Worm (Caenorhabditis elegans) whole organism, young adult: Measurements from ENCODE around the gene snap-1.

Experiments used
- B0035.1 ChIP-seq: sonication (generic microtip); optimal IDR thresholded peaks from 2 replicates; lab custom pipeline; 2016; ENCODE audit warnings: missing genetic modification characterization, mild to moderate bottlenecking, missing compliant biosample characterization, missing genotype, missing genetic modification reagents
- B0336.3 ChIP-seq: fragments of 200-800 bp; sonication (Bioruptor generic); IDR thresholded peaks from 2 replicates; pipeline ENCODE4 v1.3.6; 2022; ENCODE audit warnings: missing genetic modification characterization, missing compliant biosample characterization
- C06A6.2 ChIP-seq: fragments of 200-800 bp; sonication (Bioruptor generic); conservative IDR thresholded peaks from 2 replicates; pipeline ENCODE4 v1.3.6; 2022; ENCODE audit warnings: missing genetic modification characterization, missing compliant biosample characterization
- F10E7.11 ChIP-seq: sonication (generic microtip); optimal IDR thresholded peaks from 2 replicates; lab custom pipeline; 2017; ENCODE audit warnings: mild to moderate bottlenecking, missing genetic modification characterization, moderate library complexity, missing compliant biosample characterization
- F23B12.7 ChIP-seq: sonication (generic microtip); optimal IDR thresholded peaks from 2 replicates; lab custom pipeline; 2017; ENCODE audit warnings: missing genetic modification characterization, mild to moderate bottlenecking, missing compliant biosample characterization, antibody characterized with exemption, moderate library complexity; ENCODE audit not compliant: insufficient read depth
- T07F8.4 ChIP-seq: sonication (generic microtip); optimal IDR thresholded peaks from 2 replicates; lab custom pipeline; 2016; ENCODE audit warnings: mild to moderate bottlenecking, missing genetic modification characterization, moderate library complexity, missing compliant biosample characterization
- Y79H2A.3 ChIP-seq: fragments of 200-800 bp; sonication (Bioruptor generic); conservative IDR thresholded peaks from 2 replicates; pipeline ENCODE4 v1.3.6; 2022; ENCODE audit warnings: missing genetic modification reagents, missing genetic modification characterization, missing compliant biosample characterization
- aptf-2 ChIP-seq: fragments of 200-800 bp; sonication (Bioruptor generic); conservative IDR thresholded peaks from 2 replicates; pipeline ENCODE4 v1.3.6; 2022; ENCODE audit warnings: missing genetic modification reagents, missing genetic modification characterization, missing compliant biosample characterization
- aptf-3 ChIP-seq: fragments of 200-800 bp; sonication (Bioruptor generic); IDR thresholded peaks from 2 replicates; pipeline ENCODE4 v1.3.6; 2022; ENCODE audit warnings: missing genetic modification characterization, missing compliant biosample characterization
- athp-1 ChIP-seq: sonication (generic microtip); optimal IDR thresholded peaks from 2 replicates; lab custom pipeline; 2017; ENCODE audit warnings: mild to moderate bottlenecking, missing genetic modification characterization, missing compliant biosample characterization
- attf-3 ChIP-seq: fragments of 200-800 bp; sonication (Bioruptor generic); conservative IDR thresholded peaks from 2 replicates; pipeline ENCODE4 v1.3.6; 2022; ENCODE audit warnings: missing genetic modification reagents, missing genetic modification characterization, missing compliant biosample characterization
- ccch-3 ChIP-seq: fragments of 200-800 bp; sonication (Bioruptor generic); optimal IDR thresholded peaks from 2 replicates; lab custom pipeline; 2018; ENCODE audit warnings: mild to moderate bottlenecking, missing genetic modification characterization, missing compliant biosample characterization
- cebp-2 ChIP-seq: fragments of 200-800 bp; sonication (Bioruptor generic); IDR thresholded peaks from 2 replicates; pipeline ENCODE4 v1.3.6; 2022; ENCODE audit warnings: missing genetic modification characterization, missing compliant biosample characterization
- ceh-100 ChIP-seq: fragments of 200-800 bp; sonication (Bioruptor generic); IDR thresholded peaks from 2 replicates; pipeline ENCODE4 v1.3.6; 2022; ENCODE audit warnings: missing genetic modification reagents, missing genetic modification characterization, missing compliant biosample characterization
- ceh-40 ChIP-seq: fragments of 200-800 bp; sonication (Bioruptor generic); IDR thresholded peaks from 2 replicates; pipeline ENCODE4 v1.3.6; 2022; ENCODE audit warnings: missing genetic modification characterization, missing compliant biosample characterization
- ceh-58 ChIP-seq: fragments of 200-800 bp; sonication (Bioruptor generic); IDR thresholded peaks from 2 replicates; pipeline ENCODE4 v1.3.6; 2022; ENCODE audit warnings: missing genetic modification characterization, missing compliant biosample characterization
- ceh-91 ChIP-seq: fragments of 200-800 bp; sonication (Bioruptor generic); IDR thresholded peaks from 2 replicates; pipeline ENCODE4 v1.3.6; 2022; ENCODE audit warnings: missing genetic modification reagents, missing genetic modification characterization, missing compliant biosample characterization
- egl-44 ChIP-seq: fragments of 200-800 bp; sonication (Bioruptor generic); IDR thresholded peaks from 2 replicates; pipeline ENCODE4 v1.3.6; 2022; ENCODE audit warnings: missing genetic modification reagents, missing genetic modification characterization, missing compliant biosample characterization
- ets-4 ChIP-seq: fragments of 200-800 bp; sonication (Bioruptor generic); optimal IDR thresholded peaks from 2 replicates; lab custom pipeline; 2018; ENCODE audit warnings: mild to moderate bottlenecking, missing genetic modification characterization, missing compliant biosample characterization
- fkh-3 ChIP-seq: sonication (generic microtip); optimal IDR thresholded peaks from 2 replicates; lab custom pipeline; 2016; ENCODE audit warnings: mild to moderate bottlenecking, missing genetic modification characterization, missing compliant biosample characterization
- hlh-26 ChIP-seq: fragments of 200-800 bp; sonication (Bioruptor generic); conservative IDR thresholded peaks from 2 replicates; pipeline ENCODE4 v1.3.6; 2022; ENCODE audit warnings: missing genetic modification reagents, missing genetic modification characterization, missing compliant biosample characterization
- let-526 ChIP-seq: fragments of 200-800 bp; sonication (Bioruptor generic); IDR thresholded peaks from 2 replicates; pipeline ENCODE4 v1.3.6; 2022; ENCODE audit warnings: missing genetic modification reagents, missing genetic modification characterization, missing compliant biosample characterization
- lin-26 ChIP-seq: fragments of 200-800 bp; sonication (Bioruptor generic); IDR thresholded peaks from 2 replicates; pipeline ENCODE4 v1.3.6; 2022; ENCODE audit warnings: missing genetic modification reagents, missing genetic modification characterization, missing compliant biosample characterization
- lin-35 ChIP-seq, 3 experiments: fragments of 150-350 bp in 2 of 3; sonication (generic microtip) in 1 of 3; optimal IDR thresholded peaks; 2 replicates each; lab custom pipeline; 2014 to 2018; ENCODE audit warnings: missing biosample characterization in 3 of 3, missing genetic modification characterization in 3 of 3, missing genetic modification reagents in 3 of 3
- lin-54 ChIP-seq: fragments of 200-800 bp; sonication (Bioruptor generic); optimal IDR thresholded peaks from 2 replicates; lab custom pipeline; 2018; ENCODE audit warnings: mild to moderate bottlenecking, missing genetic modification characterization, missing compliant biosample characterization
- lsy-27 ChIP-seq: sonication (generic microtip); optimal IDR thresholded peaks from 2 replicates; lab custom pipeline; 2017; ENCODE audit warnings: missing genetic modification characterization, mild to moderate bottlenecking, missing compliant biosample characterization, antibody characterized with exemption, missing genotype, borderline replicate concordance; ENCODE audit not compliant: insufficient read depth
- mel-28 ChIP-seq: sonication (generic microtip); optimal IDR thresholded peaks from 2 replicates; lab custom pipeline; 2016; ENCODE audit warnings: borderline replicate concordance, mild to moderate bottlenecking, missing genetic modification characterization, missing compliant biosample characterization
- mxl-1 ChIP-seq: sonication (generic microtip); optimal IDR thresholded peaks from 2 replicates; lab custom pipeline; 2016; ENCODE audit warnings: missing genetic modification characterization, missing compliant biosample characterization
- nfya-2 ChIP-seq: fragments of 200-800 bp; sonication (Bioruptor generic); IDR thresholded peaks from 2 replicates; pipeline ENCODE4 v1.3.6; 2022; ENCODE audit warnings: missing genetic modification reagents, missing genetic modification characterization, missing compliant biosample characterization
- nhr-90 ChIP-seq: sonication (generic microtip); optimal IDR thresholded peaks from 2 replicates; lab custom pipeline; 2016; ENCODE audit warnings: missing genotype, mild to moderate bottlenecking, missing genetic modification characterization, missing compliant biosample characterization
- pha-4 ChIP-seq: fragments of 150-350 bp; sonication (generic microtip); optimal IDR thresholded peaks from 2 replicates; lab custom pipeline; 2014; ENCODE audit warnings: missing biosample characterization, missing genetic modification reagents, missing genetic modification characterization
- rcor-1 ChIP-seq: fragments of 200-800 bp; sonication (Bioruptor generic); IDR thresholded peaks from 2 replicates; pipeline ENCODE4 v1.3.6; 2022; ENCODE audit warnings: missing genetic modification reagents, missing genetic modification characterization, missing compliant biosample characterization
- rec-8 ChIP-seq, 2 experiments: sonication (generic microtip); optimal IDR thresholded peaks; 2 replicates each; lab custom pipeline; 2016; ENCODE audit warnings: mild to moderate bottlenecking in 2 of 2, missing genetic modification characterization in 2 of 2, missing genetic modification reagents in 2 of 2, missing genotype in 2 of 2, missing biosample characterization in 1 of 2, missing compliant biosample characterization in 1 of 2, moderate library complexity in 1 of 2
- rpc-1 ChIP-seq, 2 experiments: fragments of 150-350 bp in 1 of 2; sonication (generic microtip) in 1 of 2; optimal IDR thresholded peaks; 2 replicates each; lab custom pipeline; 2014 to 2018; ENCODE audit warnings: missing biosample characterization in 1 of 2, missing genetic modification characterization in 1 of 2, missing genetic modification reagents in 1 of 2, missing genotype in 1 of 2
- sdz-38 ChIP-seq: sonication (generic microtip); optimal IDR thresholded peaks from 2 replicates; lab custom pipeline; 2016; ENCODE audit warnings: missing genotype, missing genetic modification characterization, missing compliant biosample characterization
- somi-1 ChIP-seq: fragments of 200-800 bp; sonication (Bioruptor generic); optimal IDR thresholded peaks from 2 replicates; lab custom pipeline; 2018; ENCODE audit warnings: mild to moderate bottlenecking, missing genetic modification characterization, missing compliant biosample characterization
- unc-62 ChIP-seq: fragments of 150-350 bp; optimal IDR thresholded peaks from 2 replicates; lab custom pipeline; 2014; ENCODE audit warnings: missing biosample characterization, missing genetic modification reagents, missing genetic modification characterization
- xnd-1 ChIP-seq: sonication (generic microtip); optimal IDR thresholded peaks from 2 replicates; lab custom pipeline; 2016; ENCODE audit warnings: missing genotype, missing genetic modification reagents, missing genetic modification characterization, missing compliant biosample characterization
- ztf-18 ChIP-seq: sonication (generic microtip); optimal IDR thresholded peaks from 2 replicates; lab custom pipeline; 2016; ENCODE audit warnings: missing genotype, mild to moderate bottlenecking, missing genetic modification characterization, missing compliant biosample characterization
- ztf-6 ChIP-seq: fragments of 200-800 bp; sonication (Bioruptor generic); IDR thresholded peaks from 2 replicates; pipeline ENCODE4 v1.3.6; 2022; ENCODE audit warnings: missing genetic modification reagents, missing genetic modification characterization, missing compliant biosample characterization

The snap-1 gene

DNA sequence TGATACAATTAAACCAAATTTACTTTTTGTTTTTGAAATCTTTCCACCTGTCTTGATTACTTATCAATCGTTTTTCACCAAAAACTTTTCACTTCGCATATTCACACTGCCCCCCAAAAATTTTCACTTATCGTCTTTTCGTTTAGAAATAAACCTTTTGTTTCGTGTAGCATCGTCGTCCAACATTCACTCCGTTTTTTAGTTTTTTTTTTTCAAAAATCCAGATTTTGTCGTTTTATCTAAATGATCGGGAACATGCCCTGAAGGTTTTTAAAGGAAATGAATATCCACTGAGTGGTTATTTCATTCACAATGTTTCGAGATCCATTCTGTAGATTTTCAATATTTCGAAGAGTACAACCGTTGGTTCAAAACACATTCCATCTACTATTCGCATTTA lies 12.4 kb upstream of the snap-1 start, which contains the start of gene D1014.7:
TSS of gene D1014.7 (plus strand) at position 301 of the 400 bp plus-strand sequence.
- no peak for TF ChIP-seq ceh-100 (GFP tag; lab: Robert Waterston, UW)
- no peak for TF ChIP-seq rec-8 (tag; optimal IDR thresholded peaks at IDR 0.05; lab: Kevin White, UChicago)
- TF ChIP-seq, all 124 proteins: peak for 0

ce11 chrV:8120868-8121267 lies 9.5 kb upstream of the snap-1 start, which contains the start of gene D1014.6:
D1014.6 (plus strand) TSS chrV:8121168.
- TF ChIP-seq F10E7.11 (no peak), ets-4 (no peak), F23B12.7 (tag; lab: Kevin White, UChicago) (no peak), ceh-40 (GFP tag; lab: Robert Waterston, UW) (no peak), ceh-91 (GFP tag; lab: Robert Waterston, UW) (no peak), lin-54 (GFP tag; lab: Kevin White, UChicago) (no peak), unc-62 (no peak), ceh-100 (GFP tag; lab: Robert Waterston, UW) (no peak), ztf-6 (GFP tag; lab: Robert Waterston, UW) (no peak)

ce11 chrV:8123384-8123783 lies 7.0 kb upstream of the snap-1 start, which contains the start of gene D1014.5:
D1014.5 (plus strand) TSS chrV:8123684.
- TF ChIP-seq attf-3 (GFP tag; lab: Robert Waterston, UW) (no peak), lin-35 (GFP tag; optimal IDR thresholded peaks at IDR 0.05; lab: Kevin White, UChicago) (no peak), T07F8.4 (tag; lab: Kevin White, UChicago) (no peak), cebp-2 (GFP tag; lab: Robert Waterston, UW) (no peak), mel-28 (tag; lab: Kevin White, UChicago) (no peak), athp-1 (no peak), xnd-1 (tag; lab: Kevin White, UChicago) (no peak), let-526 (GFP tag; lab: Robert Waterston, UW) (no peak), fkh-3 (no peak), rcor-1 (no peak), ceh-40 (GFP tag; lab: Robert Waterston, UW) (no peak), rpc-1 (optimal IDR thresholded peaks at IDR 0.05; lab: Kevin White, UChicago) (no peak), rpc-1 (tag; optimal IDR thresholded peaks at IDR 0.05; lab: Kevin White, UChicago) (no peak), ccch-3 (GFP tag; lab: Kevin White, UChicago) (no peak), B0336.3 (GFP tag; lab: Robert Waterston, UW) (no peak), nfya-2 (GFP tag; lab: Robert Waterston, UW) (no peak)

DNA sequence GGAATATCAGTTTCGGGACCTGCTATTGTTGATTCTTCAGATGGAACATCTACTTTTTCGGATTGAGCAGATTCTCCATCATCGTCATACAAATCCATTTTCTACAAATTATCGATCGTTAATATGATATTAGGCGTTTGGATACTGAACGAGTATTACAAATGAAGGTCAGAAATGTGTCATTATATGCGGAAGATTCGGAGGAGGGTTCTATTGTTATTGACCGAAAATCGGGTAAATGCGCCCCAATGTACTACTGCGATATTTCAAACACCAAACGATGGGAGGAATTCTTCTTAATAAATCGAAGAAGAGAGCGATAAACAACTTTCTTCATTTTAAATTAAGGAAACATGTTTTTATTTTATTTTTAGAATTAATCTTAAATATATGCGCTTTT lies 1.2 kb upstream of the snap-1 start, which contains the start of gene spr-1:
TSS of gene spr-1 (minus strand) at position 101 of the 400 bp plus-strand sequence.
- TF ChIP-seq egl-44 (GFP tag; lab: Robert Waterston, UW) (no peak), ztf-18 (tag; lab: Kevin White, UChicago) (no peak), aptf-2 (GFP tag; lab: Robert Waterston, UW) (no peak), aptf-3 (GFP tag; lab: Robert Waterston, UW) (no peak), nhr-90 (tag; lab: Kevin White, UChicago) (no peak), F10E7.11 (no peak), B0035.1 (no peak), C06A6.2 (GFP tag; lab: Robert Waterston, UW) (no peak), rcor-1 (no peak), pha-4 (tag; lab: Kevin White, UChicago) (no peak), somi-1 (GFP tag; lab: Kevin White, UChicago) (no peak), Y79H2A.3 (no peak), sdz-38 (tag; lab: Kevin White, UChicago) (no peak), ceh-58 (GFP tag; lab: Robert Waterston, UW) (no peak), hlh-26 (GFP tag; lab: Robert Waterston, UW) (no peak), mxl-1 (tag; lab: Kevin White, UChicago) (no peak), lsy-27 (no peak), lin-26 (GFP tag; lab: Robert Waterston, UW) (no peak)
